Worm (Caenorhabditis elegans) whole organism, L4 larva: ENCODE data around the gene ubc-18.

Source experiments
- Y105C5A.15 ChIP-seq: fragments of 200-800 bp; sonication (Bioruptor generic); IDR thresholded peaks from 2 replicates; pipeline ENCODE4 v1.3.6; 2022; ENCODE audit warnings: missing genetic modification characterization, missing compliant biosample characterization
- aha-1 ChIP-seq: fragments of 150-350 bp; peaks from one replicate; lab custom pipeline; 2014; ENCODE audit warnings: missing biosample characterization, missing genetic modification characterization
- aly-2 ChIP-seq: sonication (generic microtip); optimal IDR thresholded peaks from 2 replicates; lab custom pipeline; 2018; ENCODE audit warnings: missing biosample characterization, missing genetic modification characterization
- ceh-44 ChIP-seq: fragments of 200-800 bp; sonication (Bioruptor generic); IDR thresholded peaks from 2 replicates; pipeline ENCODE4 v1.3.6; 2022; ENCODE audit warnings: missing genetic modification reagents, missing genetic modification characterization, missing compliant biosample characterization
- dmd-6 ChIP-seq: fragments of 200-800 bp; sonication (Bioruptor generic); IDR thresholded peaks from 2 replicates; pipeline ENCODE4 v1.3.6; 2022; ENCODE audit warnings: missing genetic modification reagents, missing genetic modification characterization, missing compliant biosample characterization
- hlh-30 ChIP-seq: sonication (generic microtip); optimal IDR thresholded peaks from 2 replicates; lab custom pipeline; 2017; ENCODE audit warnings: antibody characterized with exemption, mild to moderate bottlenecking, missing genetic modification characterization, missing compliant biosample characterization; ENCODE audit not compliant: insufficient read depth
- lir-3 ChIP-seq: sonication (generic microtip); optimal IDR thresholded peaks from 2 replicates; lab custom pipeline; 2016; ENCODE audit warnings: mild to moderate bottlenecking, missing genetic modification characterization, missing compliant biosample characterization
- nhr-28 ChIP-seq: fragments of 150-350 bp; optimal IDR thresholded peaks from 2 replicates; lab custom pipeline; 2014; ENCODE audit warnings: missing biosample characterization, missing genetic modification characterization
- pha-4 ChIP-seq, 2 experiments: fragments of 150-350 bp in 1 of 2; fragments of 200-800 bp in 1 of 2; sonication (Bioruptor generic) in 1 of 2; IDR thresholded peaks in 1 of 2; optimal IDR thresholded peaks in 1 of 2; 2 replicates each; pipeline versions ENCODE4 v1.3.6 to Lab custom; 2014 to 2022; ENCODE audit warnings: missing genetic modification characterization in 2 of 2, missing genetic modification reagents in 2 of 2, missing biosample characterization in 1 of 2, missing compliant biosample characterization in 1 of 2
- unc-130 ChIP-seq: sonication (generic microtip); optimal IDR thresholded peaks from 2 replicates; lab custom pipeline; 2016; ENCODE audit warnings: missing genetic modification reagents, missing genetic modification characterization, missing compliant biosample characterization
- unc-62 ChIP-seq, 3 experiments: fragments of 150-350 bp in 1 of 3; sonication (generic microtip); optimal IDR thresholded peaks in 2 of 3; peaks in 1 of 3; 1 replicate in 1 of 3; 2 replicates in 2 of 3; lab custom pipeline; 2014 to 2017; ENCODE audit warnings: missing biosample characterization in 3 of 3, missing genetic modification characterization in 3 of 3, missing genetic modification reagents in 3 of 3, missing genotype in 1 of 3
- ztf-7 ChIP-seq: fragments of 150-350 bp; optimal IDR thresholded peaks from 2 replicates; lab custom pipeline; 2014; ENCODE audit warnings: missing biosample characterization, missing genetic modification characterization

DNA sequence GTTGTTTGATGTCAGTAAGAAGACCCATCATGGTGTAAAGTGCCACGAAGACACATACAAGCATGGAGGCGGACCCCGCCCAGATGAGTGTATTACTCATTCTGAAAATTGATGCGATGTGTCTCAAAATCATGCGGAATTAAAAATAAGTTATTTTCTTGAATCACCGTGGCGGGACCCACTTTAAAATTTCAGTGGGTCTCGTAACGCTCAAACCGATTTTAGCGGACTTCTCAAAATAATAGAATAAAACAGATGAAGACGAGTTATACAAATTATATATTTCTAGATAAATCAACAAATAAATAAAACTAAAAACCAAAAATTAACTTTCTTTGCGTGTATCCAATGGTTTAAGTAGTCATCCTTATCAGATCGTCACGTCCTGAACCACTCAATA, 47.9 kb downstream of the ubc-18 start, which contains the start of gene col-8:
- TF ChIP-seq aly-2 (tag; lab: Kevin White, UChicago) (no peak), ceh-44 (GFP tag; lab: Robert Waterston, UW) (no peak), pha-4 (GFP tag; IDR thresholded peaks at IDR 0.05; lab: Robert Waterston, UW) (no peak), pha-4 (tag; optimal IDR thresholded peaks at IDR 0.05; lab: Kevin White, UChicago) (no peak), hlh-30 (tag; lab: Kevin White, UChicago) (no peak), dmd-6 (GFP tag; lab: Robert Waterston, UW) (no peak), lir-3 (tag; lab: Kevin White, UChicago) (no peak), ztf-7 (tag; lab: Kevin White, UChicago) (no peak), unc-130 (GFP tag; lab: Kevin White, UChicago) (no peak), unc-62 (GFP tag; optimal IDR thresholded peaks at IDR 0.05 in 1 of 2; lab: Kevin White, UChicago) (no peak), unc-62 (tag; optimal IDR thresholded peaks at IDR 0.05; lab: Kevin White, UChicago) (no peak), nhr-28 (no peak), Y105C5A.15 (GFP tag; lab: Robert Waterston, UW) (no peak), aha-1 (tag; lab: Kevin White, UChicago) (no peak)
